Fruit fly (Drosophila melanogaster) Kc167 (cell line): ENCODE measurements around the gene CG42541.

Source experiments
- Myc ChIP-seq: fragments of >200 bp; optimal IDR thresholded peaks from 2 replicates; lab custom pipeline; 2017; ENCODE audit warnings: missing external identifiers
- Sin3A ChIP-seq: fragments of >200 bp; optimal IDR thresholded peaks from 2 replicates; lab custom pipeline; 2018; ENCODE audit warnings: missing external identifiers
- h ChIP-seq: fragments of >200 bp; optimal IDR thresholded peaks from 3 replicates; lab custom pipeline; 2018; ENCODE audit warnings: missing external identifiers
- insv ChIP-seq: fragments of >200 bp; optimal IDR thresholded peaks from 3 replicates; lab custom pipeline; 2018; ENCODE audit warnings: missing external identifiers
- psq ChIP-seq: fragments of >200 bp; optimal IDR thresholded peaks from 2 replicates; lab custom pipeline; 2017; ENCODE audit warnings: missing external identifiers
- ttk ChIP-seq: sonication (Bioruptor generic); optimal IDR thresholded peaks from 2 replicates; lab custom pipeline; 2017; ENCODE audit warnings: missing external identifiers

DNA sequence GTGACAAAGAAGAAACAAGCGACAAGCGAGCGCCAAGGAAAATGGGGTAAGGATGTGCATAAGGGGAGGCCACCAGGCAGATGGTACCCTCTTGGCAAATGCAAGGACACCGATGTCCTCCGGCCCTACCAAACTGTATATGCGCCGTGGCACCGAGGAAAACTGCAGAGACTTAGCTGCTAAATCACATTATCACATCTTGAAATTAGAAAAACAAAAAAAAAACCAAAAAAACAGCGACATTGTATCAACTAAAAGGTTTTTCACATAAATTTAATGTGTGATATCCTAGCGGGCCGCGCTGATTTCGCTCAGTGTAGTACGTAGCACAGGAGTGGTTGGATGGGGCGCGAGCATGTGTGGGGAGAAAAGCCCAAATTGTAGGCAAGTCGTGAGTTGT is 1.9 kb downstream of the CG42541 start:
- TF ChIP-seq psq (no peak), Myc (lab: Kevin White, UChicago) (no peak), h (no peak), ttk (no peak), insv (lab: Kevin White, UChicago) (no peak), Sin3A (lab: Kevin White, UChicago) (no peak)
